Worm (Caenorhabditis elegans) whole organism, L3 larva: ENCODE results near the gene W04E12.2.

Experiments used
- ceh-16 ChIP-seq: sonication (generic microtip); optimal IDR thresholded peaks from 2 replicates; lab custom pipeline; 2017; ENCODE audit warnings: missing biosample characterization, missing genetic modification characterization
- ceh-82 ChIP-seq: fragments of 150-350 bp; optimal IDR thresholded peaks from 2 replicates; lab custom pipeline; 2014; ENCODE audit warnings: missing biosample characterization, missing genetic modification characterization
- egl-27 ChIP-seq: sonication (generic microtip); optimal IDR thresholded peaks from 4 replicates; lab custom pipeline; 2017; ENCODE audit warnings: missing biosample characterization, missing genetic modification reagents, missing genetic modification characterization
- elt-1 ChIP-seq: fragments of 150-350 bp; optimal IDR thresholded peaks from 2 replicates; lab custom pipeline; 2014; ENCODE audit warnings: missing biosample characterization, missing genetic modification characterization
- hmg-11 ChIP-seq: sonication (generic microtip); optimal IDR thresholded peaks from 2 replicates; lab custom pipeline; 2016; ENCODE audit warnings: missing genetic modification characterization, missing compliant biosample characterization
- jun-1 ChIP-seq: fragments of 150-350 bp; optimal IDR thresholded peaks from 2 replicates; lab custom pipeline; 2014; ENCODE audit warnings: missing biosample characterization, missing genetic modification reagents, missing genetic modification characterization
- mdl-1 ChIP-seq: fragments of 150-350 bp; optimal IDR thresholded peaks from 2 replicates; lab custom pipeline; 2014; ENCODE audit warnings: missing biosample characterization, missing genetic modification characterization
- nhr-11 ChIP-seq: fragments of 150-350 bp; optimal IDR thresholded peaks from 2 replicates; lab custom pipeline; 2014; ENCODE audit warnings: missing biosample characterization, missing genetic modification characterization
- nhr-12 ChIP-seq: fragments of 150-350 bp; optimal IDR thresholded peaks from 2 replicates; lab custom pipeline; 2014; ENCODE audit warnings: missing biosample characterization, missing genetic modification characterization
- tbx-2 ChIP-seq: sonication (generic microtip); optimal IDR thresholded peaks from 2 replicates; lab custom pipeline; 2016; ENCODE audit warnings: mild to moderate bottlenecking, missing genetic modification characterization, missing compliant biosample characterization
- unc-39 ChIP-seq: sonication (generic microtip); optimal IDR thresholded peaks from 4 replicates; lab custom pipeline; 2017; ENCODE audit warnings: missing biosample characterization, missing genetic modification characterization
- ztf-11 ChIP-seq: fragments of 150-350 bp; optimal IDR thresholded peaks from 2 replicates; lab custom pipeline; 2014; ENCODE audit warnings: missing biosample characterization, missing genetic modification characterization

DNA sequence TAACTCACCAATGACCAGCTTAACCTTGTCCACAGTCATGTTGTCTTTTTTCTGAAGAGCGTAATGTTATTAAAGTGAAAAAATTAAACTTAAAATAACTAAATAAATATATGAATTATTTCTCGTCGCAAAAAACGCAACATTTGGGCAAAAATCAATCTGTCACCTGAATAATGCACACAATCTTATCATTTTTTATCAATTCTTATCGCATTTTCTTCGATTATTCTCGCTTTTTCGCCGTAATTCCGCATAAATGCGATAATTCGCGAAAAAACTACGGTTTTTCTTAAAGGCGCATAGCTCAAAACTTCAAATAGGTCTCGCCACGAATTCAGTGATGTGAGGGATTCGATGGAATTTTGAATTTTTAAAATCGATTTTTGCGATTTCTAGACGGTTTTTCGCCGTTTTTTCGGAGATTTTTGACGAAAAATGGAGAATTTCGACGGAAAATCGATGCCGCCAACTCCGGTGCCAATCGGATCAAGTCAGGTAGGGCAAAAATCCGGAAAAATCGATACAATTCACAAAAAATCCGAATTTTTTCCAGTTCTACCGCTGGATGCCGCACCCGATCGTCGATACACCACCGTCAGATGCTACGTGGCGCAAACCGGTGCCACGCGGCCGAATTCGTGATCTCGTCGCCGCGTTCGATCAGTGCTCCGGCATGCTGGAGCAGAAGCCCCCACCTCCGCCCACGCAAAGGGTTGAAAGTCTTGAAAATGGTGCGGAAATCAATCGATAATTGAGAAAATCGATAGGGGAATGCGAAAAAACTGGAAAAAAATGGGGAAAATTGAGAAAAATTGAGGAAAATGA, 43.4 kb downstream of the W04E12.2 start, which contains the start of the genes Y43F8C.13 and ani-3:
- TF ChIP-seq unc-39 (tag; lab: Kevin White, UChicago) (no peak), nhr-11 (no peak), hmg-11 (tag; lab: Kevin White, UChicago) (no peak), ceh-82 (no peak), ceh-16 (tag; lab: Kevin White, UChicago) (no peak), ztf-11 (tag; lab: Kevin White, UChicago) (no peak), elt-1 (tag; lab: Kevin White, UChicago) (no peak), mdl-1 (tag; lab: Kevin White, UChicago) (no peak), tbx-2 (tag; lab: Kevin White, UChicago) (no peak), jun-1 (tag; lab: Kevin White, UChicago) (no peak), nhr-12 (no peak), egl-27 (tag; lab: Kevin White, UChicago) (no peak)
